Fruit fly (Drosophila melanogaster) whole organism, wandering third instar larva: ENCODE measurements around the gene B52.
A peak's percentile ranks its signal among the peaks of the same experiment; 100 is the strongest.

Experiments used
- HLH106 ChIP-seq: fragments of 200-800 bp; optimal IDR thresholded peaks from 3 replicates; lab custom pipeline; 2019; ENCODE audit warnings: missing biosample characterization, mild to moderate bottlenecking, missing genetic modification characterization, moderate library complexity
- Hr78 ChIP-seq: fragments of >200 bp; optimal IDR thresholded peaks from 2 replicates; lab custom pipeline; 2017; ENCODE audit warnings: missing biosample characterization, missing genetic modification characterization
- OdsH ChIP-seq: fragments of 200-800 bp; sonication (Bioruptor generic); optimal IDR thresholded peaks from 2 replicates; lab custom pipeline; 2016; ENCODE audit warnings: missing biosample characterization, mild to moderate bottlenecking, missing genetic modification characterization
- Rel ChIP-seq, 2 experiments: fragments of 200-800 bp; sonication (Bioruptor generic) in 1 of 2; optimal IDR thresholded peaks; 2 replicates in 1 of 2; 3 replicates in 1 of 2; lab custom pipeline; 2016 to 2019; ENCODE audit warnings: mild to moderate bottlenecking in 2 of 2, missing biosample characterization in 2 of 2, missing genetic modification characterization in 2 of 2, moderate library complexity in 1 of 2
- ey ChIP-seq: fragments of 200-800 bp; sonication (Bioruptor generic); optimal IDR thresholded peaks from 2 replicates; lab custom pipeline; 2016; ENCODE audit warnings: missing biosample characterization, missing genetic modification characterization

dm6 chr3R:13713541-13713940, 52.4 kb downstream of the B52 start:
- TF ChIP-seq HLH106 (peak; percentile 35), Rel (GFP tag; optimal IDR thresholded peaks at IDR 0.05; lab: Kevin White, UChicago) (no peak), Rel (tag; optimal IDR thresholded peaks at IDR 0.05; lab: Kevin White, UChicago) (no peak), OdsH (no peak), ey (GFP tag; lab: Kevin White, UChicago) (no peak), Hr78 (GFP tag; lab: Kevin White, UChicago) (no peak)
